Worm (Caenorhabditis elegans) whole organism, mixed stage, embryonic: ENCODE results near the gene mtg-1.

ENCODE experiments used
- bed-3 ChIP-seq: fragments of 200-800 bp; sonication (Bioruptor generic); optimal IDR thresholded peaks from 3 replicates; lab custom pipeline; 2018; ENCODE audit warnings: mild to moderate bottlenecking, missing genetic modification characterization, moderate library complexity, missing compliant biosample characterization
- blmp-1 ChIP-seq: fragments of 150-350 bp; optimal IDR thresholded peaks from 2 replicates; lab custom pipeline; 2014; ENCODE audit warnings: missing biosample characterization, missing genetic modification characterization
- ceh-39 ChIP-seq: fragments of 150-350 bp; optimal IDR thresholded peaks from 2 replicates; lab custom pipeline; 2014; ENCODE audit warnings: missing biosample characterization, missing genetic modification characterization
- ceh-43 ChIP-seq: fragments of 200-800 bp; sonication (Bioruptor generic); optimal IDR thresholded peaks from 2 replicates; lab custom pipeline; 2018; ENCODE audit warnings: mild to moderate bottlenecking, missing genetic modification characterization, moderate library complexity, missing compliant biosample characterization
- ces-1 ChIP-seq: fragments of 150-350 bp; optimal IDR thresholded peaks from 2 replicates; lab custom pipeline; 2014; ENCODE audit warnings: missing biosample characterization, missing genetic modification reagents, missing genetic modification characterization
- cnd-1 ChIP-seq: fragments of 200-800 bp; sonication (Bioruptor generic); optimal IDR thresholded peaks from 2 replicates; lab custom pipeline; 2018; ENCODE audit warnings: mild to moderate bottlenecking, missing genetic modification characterization, missing compliant biosample characterization
- drap-1 ChIP-seq: fragments of 200-800 bp; sonication (Bioruptor generic); optimal IDR thresholded peaks from 3 replicates; lab custom pipeline; 2018; ENCODE audit warnings: mild to moderate bottlenecking, missing genetic modification characterization, missing compliant biosample characterization
- elt-1 ChIP-seq: sonication (generic microtip); optimal IDR thresholded peaks from 2 replicates; lab custom pipeline; 2017; ENCODE audit warnings: missing genetic modification characterization, mild to moderate bottlenecking, missing compliant biosample characterization, antibody characterized with exemption, moderate library complexity, borderline replicate concordance; ENCODE audit not compliant: insufficient read depth
- elt-3 ChIP-seq: fragments of 150-350 bp; optimal IDR thresholded peaks from 2 replicates; lab custom pipeline; 2014; ENCODE audit warnings: missing biosample characterization, missing genetic modification characterization
- flh-1 ChIP-seq: fragments of 200-800 bp; sonication (Bioruptor generic); optimal IDR thresholded peaks from 2 replicates; lab custom pipeline; 2018; ENCODE audit warnings: mild to moderate bottlenecking, missing genetic modification characterization, moderate library complexity, missing compliant biosample characterization
- lin-13 ChIP-seq: fragments of 150-350 bp; optimal IDR thresholded peaks from 2 replicates; lab custom pipeline; 2014; ENCODE audit warnings: missing biosample characterization, missing genetic modification characterization
- lin-32 ChIP-seq: fragments of 200-800 bp; sonication (Bioruptor generic); optimal IDR thresholded peaks from 2 replicates; lab custom pipeline; 2018; ENCODE audit warnings: mild to moderate bottlenecking, missing genetic modification characterization, missing compliant biosample characterization
- lsy-2 ChIP-seq: fragments of 150-350 bp; optimal IDR thresholded peaks from 2 replicates; lab custom pipeline; 2014; ENCODE audit warnings: missing biosample characterization, missing genetic modification characterization
- mep-1 ChIP-seq: fragments of 150-350 bp; optimal IDR thresholded peaks from 2 replicates; lab custom pipeline; 2017; ENCODE audit warnings: missing biosample characterization, missing genetic modification reagents, missing genetic modification characterization, inconsistent platforms
- mls-2 ChIP-seq: sonication (generic microtip); optimal IDR thresholded peaks from 2 replicates; lab custom pipeline; 2016; ENCODE audit warnings: mild to moderate bottlenecking, missing genetic modification characterization, moderate library complexity, missing compliant biosample characterization
- nhr-237 ChIP-seq: fragments of 150-350 bp; optimal IDR thresholded peaks from 2 replicates; lab custom pipeline; 2014; ENCODE audit warnings: missing biosample characterization, missing genetic modification characterization
- nhr-28 ChIP-seq: fragments of 150-350 bp; optimal IDR thresholded peaks from 2 replicates; lab custom pipeline; 2014; ENCODE audit warnings: missing biosample characterization, missing genetic modification characterization
- nhr-76 ChIP-seq: sonication (generic microtip); optimal IDR thresholded peaks from 2 replicates; lab custom pipeline; 2017; ENCODE audit warnings: missing biosample characterization, missing genetic modification characterization
- pha-4 ChIP-seq: fragments of 150-350 bp; optimal IDR thresholded peaks from 2 replicates; lab custom pipeline; 2018; ENCODE audit warnings: missing biosample characterization, missing genetic modification reagents, missing genetic modification characterization
- sem-2 ChIP-seq: fragments of 200-800 bp; sonication (Bioruptor generic); optimal IDR thresholded peaks from 2 replicates; lab custom pipeline; 2018; ENCODE audit warnings: mild to moderate bottlenecking, missing genetic modification characterization, missing compliant biosample characterization
- snpc-4 ChIP-seq: fragments of 150-350 bp; optimal IDR thresholded peaks from 2 replicates; lab custom pipeline; 2014; ENCODE audit warnings: missing biosample characterization, missing genetic modification characterization
- sptf-1 ChIP-seq: sonication (generic microtip); optimal IDR thresholded peaks from 2 replicates; lab custom pipeline; 2017; ENCODE audit warnings: mild to moderate bottlenecking, missing genetic modification characterization, moderate library complexity, missing compliant biosample characterization
- tbx-8 ChIP-seq: fragments of 200-800 bp; sonication (Bioruptor generic); optimal IDR thresholded peaks from 2 replicates; lab custom pipeline; 2018; ENCODE audit warnings: mild to moderate bottlenecking, missing genetic modification characterization, moderate library complexity, missing compliant biosample characterization
- unc-120 ChIP-seq: sonication (generic microtip); optimal IDR thresholded peaks from 2 replicates; lab custom pipeline; 2017; ENCODE audit warnings: missing genetic modification characterization, missing compliant biosample characterization; ENCODE audit not compliant: poor library complexity, severe bottlenecking
- unc-39 ChIP-seq: fragments of 150-350 bp; optimal IDR thresholded peaks from 2 replicates; lab custom pipeline; 2014; ENCODE audit warnings: missing biosample characterization, missing genetic modification characterization
- unc-62 ChIP-seq: fragments of 150-350 bp; optimal IDR thresholded peaks from 2 replicates; lab custom pipeline; 2014; ENCODE audit warnings: missing biosample characterization, missing genetic modification reagents, missing genetic modification characterization
- zip-8 ChIP-seq: fragments of 150-350 bp; optimal IDR thresholded peaks from 2 replicates; lab custom pipeline; 2014; ENCODE audit warnings: missing biosample characterization, missing genetic modification characterization

The mtg-1 gene

ce11 chrIII:1532777-1533473, 649 bp upstream of the mtg-1 start, which contains the start of gene snf-6:
TSS of gene snf-6 (minus strand) at chrIII:1532827.
- TF ChIP-seq sem-2 = no peak
- no peak for TF ChIP-seq elt-1
- TF ChIP-seq lin-13 = peak; percentile 25
- no peak for TF ChIP-seq nhr-237
- no peak for TF ChIP-seq ceh-43 (GFP tag; lab: Kevin White, UChicago)
- TF ChIP-seq cnd-1 (tag; lab: Kevin White, UChicago) = no peak
- no peak for TF ChIP-seq mls-2 (tag; lab: Kevin White, UChicago)
- peak; percentile 24 for TF ChIP-seq ces-1 (GFP tag; lab: Kevin White, UChicago)
- peak; percentile 46 for TF ChIP-seq mep-1
- no peak for TF ChIP-seq nhr-76 (tag; lab: Kevin White, UChicago)
- no peak for TF ChIP-seq unc-39 (tag; lab: Kevin White, UChicago)
- peak; percentile 45 for TF ChIP-seq lsy-2 (tag; lab: Kevin White, UChicago)
- TF ChIP-seq pha-4 = no peak
- no peak for TF ChIP-seq drap-1 (GFP tag; lab: Kevin White, UChicago)
- peak; percentile 19 for TF ChIP-seq unc-120 (tag; lab: Kevin White, UChicago)
- TF ChIP-seq ceh-39 (tag; lab: Kevin White, UChicago) = no peak
- no peak for TF ChIP-seq blmp-1 (tag; lab: Kevin White, UChicago)
- no peak for TF ChIP-seq lin-32 (GFP tag; lab: Kevin White, UChicago)
- TF ChIP-seq snpc-4 (tag; lab: Kevin White, UChicago) = no peak

ce11 chrIII:1534431-1534830, 857 bp downstream of the mtg-1 start:
- no peak for TF ChIP-seq elt-3 (tag; lab: Kevin White, UChicago)
- no peak for TF ChIP-seq unc-39 (tag; lab: Kevin White, UChicago)
- no peak for TF ChIP-seq unc-120 (tag; lab: Kevin White, UChicago)
- no peak for TF ChIP-seq mep-1
- no peak for TF ChIP-seq ceh-43 (GFP tag; lab: Kevin White, UChicago)
- no peak for TF ChIP-seq lsy-2 (tag; lab: Kevin White, UChicago)
- no peak for TF ChIP-seq nhr-76 (tag; lab: Kevin White, UChicago)
- TF ChIP-seq cnd-1 (tag; lab: Kevin White, UChicago) = no peak
- no peak for TF ChIP-seq flh-1 (GFP tag; lab: Kevin White, UChicago)
- TF ChIP-seq bed-3 (GFP tag; lab: Kevin White, UChicago) = no peak
- TF ChIP-seq sem-2 = no peak
- no peak for TF ChIP-seq tbx-8 (GFP tag; lab: Kevin White, UChicago)
- TF ChIP-seq sptf-1 (tag; lab: Kevin White, UChicago) = no peak

ce11 chrIII:1539366-1539765, 5.8 kb downstream of the mtg-1 start:
- TF ChIP-seq mep-1 (no peak), zip-8 (tag; lab: Kevin White, UChicago) (peak; percentile 74)

- TF ChIP-seq drap-1 (GFP tag; lab: Kevin White, UChicago) (no peak), nhr-237 (peak; percentile 16), ceh-39 (tag; lab: Kevin White, UChicago) (no peak), lin-32 (GFP tag; lab: Kevin White, UChicago) (no peak), unc-39 (tag; lab: Kevin White, UChicago) (no peak), ces-1 (GFP tag; lab: Kevin White, UChicago) (peak; percentile 3), lsy-2 (tag; lab: Kevin White, UChicago) (no peak), unc-62 (GFP tag; lab: Kevin White, UChicago) (no peak), nhr-28 (tag; lab: Kevin White, UChicago) (no peak), snpc-4 (tag; lab: Kevin White, UChicago) (no peak), sem-2 (no peak), elt-3 (tag; lab: Kevin White, UChicago) (no peak)
Measured at ce11 chrIII:1540100-1540695, 6.6 kb downstream of the mtg-1 start, which contains the start of the genes Y67D2.5 and cisd-3.2. TSS of gene Y67D2.5 (minus strand) at chrIII:1540244. TSS of gene cisd-3.2 (plus strand) at chrIII:1540493.

ce11 chrIII:1543406-1544011, 9.9 kb downstream of the mtg-1 start:
- TF ChIP-seq unc-39 (tag; lab: Kevin White, UChicago) = no peak
